Worm (Caenorhabditis elegans) whole organism, late embryonic: Measurements from ENCODE around the gene M02H5.8.

Source experiments
- elt-4 ChIP-seq: sonication (generic microtip); optimal IDR thresholded peaks from 2 replicates; lab custom pipeline; 2016; ENCODE audit warnings: missing genetic modification characterization, missing compliant biosample characterization
- lim-6 ChIP-seq: sonication (generic microtip); optimal IDR thresholded peaks from 2 replicates; lab custom pipeline; 2016; ENCODE audit warnings: missing genetic modification characterization, missing compliant biosample characterization
- nhr-11 ChIP-seq: fragments of 150-350 bp; optimal IDR thresholded peaks from 2 replicates; lab custom pipeline; 2014; ENCODE audit warnings: missing biosample characterization, missing genetic modification characterization
- tbx-2 ChIP-seq: sonication (generic microtip); optimal IDR thresholded peaks from 2 replicates; lab custom pipeline; 2016; ENCODE audit warnings: missing genetic modification characterization, missing compliant biosample characterization

DNA sequence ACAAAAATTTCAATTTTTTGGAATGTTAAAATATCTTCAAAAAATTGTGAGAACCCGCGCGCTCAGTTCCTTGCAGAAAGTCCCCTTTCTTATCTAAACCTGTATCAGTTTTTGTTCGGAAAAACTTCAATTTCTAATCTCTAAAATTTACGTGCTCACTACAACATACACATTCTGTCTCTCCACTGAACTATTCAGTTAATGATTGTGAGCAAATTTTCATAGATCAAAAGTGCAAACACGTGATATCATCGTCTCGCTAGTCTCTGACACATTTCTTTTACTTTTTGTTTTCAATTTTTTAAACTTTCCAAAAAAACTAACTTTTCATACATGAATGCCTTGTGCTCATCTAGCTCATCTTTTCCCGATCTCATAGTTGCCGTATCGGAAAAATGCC is 9.7 kb downstream of the M02H5.8 start, which contains the start of gene nhr-203:
- TF ChIP-seq tbx-2 (tag; lab: Kevin White, UChicago) (no peak), nhr-11 (tag; lab: Kevin White, UChicago) (no peak), lim-6 (tag; lab: Kevin White, UChicago) (no peak), elt-4 (tag; lab: Kevin White, UChicago) (no peak)
